Worm (Caenorhabditis elegans): ENCODE results near the gene szy-2.

DNA sequence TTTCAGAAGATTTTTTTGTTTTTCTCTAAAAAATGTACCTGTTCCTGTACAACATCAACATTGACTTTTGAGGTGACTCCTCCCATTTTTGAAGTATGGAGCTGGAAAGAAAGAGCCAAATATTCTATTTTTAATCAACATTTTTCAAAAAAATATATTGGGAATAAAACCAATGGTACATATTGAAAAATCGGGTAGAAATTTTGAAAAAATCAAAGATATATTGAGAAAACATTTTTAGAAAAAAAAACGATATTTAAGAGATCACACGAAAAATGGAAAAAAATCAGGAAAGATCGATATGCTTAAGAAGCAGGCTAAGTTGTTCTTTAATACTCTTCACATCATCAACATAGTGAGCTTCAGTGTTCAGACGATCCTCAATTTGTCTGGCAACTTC lies 25.1 kb downstream of the szy-2 start, which contains the start of gene glrx-21:
- TF ChIP-seq med-1 (GFP tag; optimal IDR thresholded peaks at IDR 0.05; ENCODE audit: insufficient read depth), result no peak
- no peak for TF ChIP-seq ref-1 (GFP tag; conservative IDR thresholded peaks at IDR 0.05)
- TF ChIP-seq ztf-29 (GFP tag; IDR thresholded peaks at IDR 0.05), result no peak
- TF ChIP-seq ztf-23 (GFP tag; IDR thresholded peaks at IDR 0.05), result no peak
- TF ChIP-seq flt-1 (GFP tag; IDR thresholded peaks at IDR 0.05), result no peak
